Fruit fly (Drosophila melanogaster) S2 (cell line): Measurements from ENCODE around the gene Ir94b.

Experiments used
- CG8478 ChIP-seq: fragments of >200 bp; optimal IDR thresholded peaks from 2 replicates; lab custom pipeline; 2018
- CTCF ChIP-seq, 2 experiments: fragments of >200 bp; optimal IDR thresholded peaks; 2 replicates each; lab custom pipeline; 2018

- TF ChIP-seq CG8478 (lab: Kevin White, UChicago), result no peak
- no peak for TF ChIP-seq CTCF (optimal IDR thresholded peaks at IDR 0.05; lab: Kevin White, UChicago)
Observed at dm6 chr3R:22119354-22119753, 2.3 kb upstream of the Ir94b start, which contains the start of gene Ir94c.
